Worm (Caenorhabditis elegans) whole organism, L4/young adult: ENCODE results near the gene ZK1321.1.
"Not testable (repeated sequence)": the region's sequence is repeated elsewhere in the genome, so short reads cannot be mapped to it uniquely, and the experiment has no call there.

Experiments
- W03F9.2 ChIP-seq: fragments of 150-350 bp; optimal IDR thresholded peaks from 2 replicates; lab custom pipeline; 2014; ENCODE audit warnings: missing biosample characterization, missing genetic modification characterization
- dao-5 ChIP-seq: sonication (generic microtip); optimal IDR thresholded peaks from 2 replicates; lab custom pipeline; 2016; ENCODE audit warnings: missing genotype, missing genetic modification characterization, moderate library complexity, missing compliant biosample characterization
- him-1 ChIP-seq: sonication (generic microtip); optimal IDR thresholded peaks from 2 replicates; lab custom pipeline; 2016; ENCODE audit warnings: missing genotype, missing genetic modification reagents, missing genetic modification characterization, missing compliant biosample characterization

ZK1321.1 gene

ce11 chrII:9753730-9754129, at the start of gene ZK1321.1:
Gene ZK1321.1, plus strand, starts transcription at chrII:9754030.
- no peak for TF ChIP-seq W03F9.2 (tag; lab: Kevin White, UChicago)
- TF ChIP-seq him-1 (tag; lab: Kevin White, UChicago): no peak
- TF ChIP-seq dao-5 (tag; lab: Kevin White, UChicago): no peak

ce11 chrII:9704746-9705145, 49.1 kb upstream of the ZK1321.1 start, which contains the start of gene Y53C12A.10:
Gene Y53C12A.10, minus strand, starts transcription at chrII:9704846.
- TF ChIP-seq him-1 (tag; lab: Kevin White, UChicago): no peak
- no peak for TF ChIP-seq W03F9.2 (tag; lab: Kevin White, UChicago)
- no peak for TF ChIP-seq dao-5 (tag; lab: Kevin White, UChicago)

- TF ChIP-seq dao-5 (tag; lab: Kevin White, UChicago) (no peak), W03F9.2 (tag; lab: Kevin White, UChicago) (peak; percentile 48)
Measured at ce11 chrII:9706207-9706606, 47.6 kb upstream of the ZK1321.1 start, which contains the start of gene Y53C12A.3. Gene Y53C12A.3, minus strand, starts transcription at chrII:9706240.

ce11 chrII:9708835-9709299, 45.0 kb upstream of the ZK1321.1 start, which contains the start of gene glt-5:
Gene glt-5, minus strand, starts transcription at chrII:9708885.
- TF ChIP-seq him-1 (tag; lab: Kevin White, UChicago) (no peak), dao-5 (tag; lab: Kevin White, UChicago) (no peak), W03F9.2 (tag; lab: Kevin White, UChicago) (no peak)

ce11 chrII:9713083-9713482, 40.7 kb upstream of the ZK1321.1 start:
- no peak for TF ChIP-seq W03F9.2 (tag; lab: Kevin White, UChicago)
- TF ChIP-seq dao-5 (tag; lab: Kevin White, UChicago): no peak
- TF ChIP-seq him-1 (tag; lab: Kevin White, UChicago): no peak

ce11 chrII:9716417-9717039, 37.3 kb upstream of the ZK1321.1 start, which contains the start of gene wee-1.3:
Gene wee-1.3, minus strand, starts transcription at chrII:9716467.
- TF ChIP-seq W03F9.2 (tag; lab: Kevin White, UChicago): peak; percentile 79
- no peak for TF ChIP-seq dao-5 (tag; lab: Kevin White, UChicago)

ce11 chrII:9717904-9718303, 35.9 kb upstream of the ZK1321.1 start, which contains the start of gene Y53C12A.6:
Gene Y53C12A.6, minus strand, starts transcription at chrII:9718004.
- TF ChIP-seq W03F9.2 (tag; lab: Kevin White, UChicago) (no peak), him-1 (tag; lab: Kevin White, UChicago) (no peak), dao-5 (tag; lab: Kevin White, UChicago) (no peak)

- not testable (repeated sequence) for TF ChIP-seq him-1, dao-5, W03F9.2 (tag; lab: Kevin White, UChicago)
Measured at ce11 chrII:9718631-9719252, 35.1 kb upstream of the ZK1321.1 start, which contains the start of gene Y53C12A.11. Gene Y53C12A.11, minus strand, starts transcription at chrII:9718698.

ce11 chrII:9724464-9724863, 29.4 kb upstream of the ZK1321.1 start, which contains the start of gene cutl-2:
Gene cutl-2, minus strand, starts transcription at chrII:9724673.
- TF ChIP-seq dao-5 (tag; lab: Kevin White, UChicago) (no peak), him-1 (tag; lab: Kevin White, UChicago) (no peak), W03F9.2 (tag; lab: Kevin White, UChicago) (no peak)

- TF ChIP-seq W03F9.2 (tag; lab: Kevin White, UChicago) (no peak), dao-5 (tag; lab: Kevin White, UChicago) (no peak), him-1 (tag; lab: Kevin White, UChicago) (no peak)
Measured at ce11 chrII:9725056-9725455, 28.8 kb upstream of the ZK1321.1 start.

- TF ChIP-seq him-1 (tag; lab: Kevin White, UChicago) (no peak), W03F9.2 (tag; lab: Kevin White, UChicago) (no peak), dao-5 (tag; lab: Kevin White, UChicago) (no peak)
Measured at ce11 chrII:9727192-9727699, 26.6 kb upstream of the ZK1321.1 start.

ce11 chrII:9728506-9728905, 25.3 kb upstream of the ZK1321.1 start:
- TF ChIP-seq W03F9.2 (tag; lab: Kevin White, UChicago): no peak
- TF ChIP-seq him-1 (tag; lab: Kevin White, UChicago): no peak
- TF ChIP-seq dao-5 (tag; lab: Kevin White, UChicago): no peak

- TF ChIP-seq W03F9.2 (tag; lab: Kevin White, UChicago): no peak
- TF ChIP-seq dao-5 (tag; lab: Kevin White, UChicago): no peak
- TF ChIP-seq him-1 (tag; lab: Kevin White, UChicago): no peak
Measured at ce11 chrII:9729196-9729595, 24.6 kb upstream of the ZK1321.1 start.
